Fruit fly (Drosophila melanogaster) whole organism, embryonic: ENCODE measurements around the gene CG4210.

Experiments
- Atf6 ChIP-seq: fragments of 200-800 bp; sonication (Bioruptor generic); IDR thresholded peaks from 2 replicates; pipeline ENCODE4 v1.3.6; 2022; ENCODE audit warnings: missing biosample characterization, missing genetic modification characterization
- Bgb ChIP-seq: fragments of 200-800 bp; sonication (Bioruptor generic); IDR thresholded peaks from 2 replicates; pipeline ENCODE4 v1.3.6; 2022; ENCODE audit warnings: missing biosample characterization, missing genetic modification characterization; ENCODE audit not compliant: partially characterized antibody
- BtbVII ChIP-seq: fragments of 200-800 bp; sonication (Bioruptor generic); optimal IDR thresholded peaks from 3 replicates; lab custom pipeline; 2017; ENCODE audit warnings: missing biosample characterization, mild to moderate bottlenecking, missing genetic modification characterization
- CG11696 ChIP-seq: fragments of 200-800 bp; sonication (Bioruptor generic); IDR thresholded peaks from 2 replicates; pipeline ENCODE4 v1.3.6; 2022; ENCODE audit warnings: missing biosample characterization, missing genetic modification characterization
- CG12071 ChIP-seq: fragments of 200-800 bp; sonication (Bioruptor generic); optimal IDR thresholded peaks from 3 replicates; lab custom pipeline; 2018; ENCODE audit warnings: missing biosample characterization, mild to moderate bottlenecking, missing genetic modification characterization
- CG12659 ChIP-seq: fragments of 200-800 bp; sonication (Bioruptor generic); optimal IDR thresholded peaks from 3 replicates; lab custom pipeline; 2017; ENCODE audit warnings: mild to moderate bottlenecking, missing biosample characterization, missing genetic modification reagents, missing genetic modification characterization
- CG12744 ChIP-seq: fragments of 200-800 bp; sonication (Bioruptor generic); optimal IDR thresholded peaks from 2 replicates; lab custom pipeline; 2016; ENCODE audit warnings: missing biosample characterization, missing genetic modification characterization
- CG1602 ChIP-seq: fragments of 200-800 bp; sonication (Bioruptor generic); optimal IDR thresholded peaks from 3 replicates; lab custom pipeline; 2016; ENCODE audit warnings: missing biosample characterization, missing genetic modification characterization
- CG17568 ChIP-seq: fragments of 200-800 bp; sonication (Bioruptor generic); optimal IDR thresholded peaks from 2 replicates; lab custom pipeline; 2018; ENCODE audit warnings: missing biosample characterization, mild to moderate bottlenecking, missing genetic modification characterization, moderate library complexity
- CG2875 ChIP-seq: fragments of 200-800 bp; sonication (Bioruptor generic); optimal IDR thresholded peaks from 2 replicates; lab custom pipeline; 2017; ENCODE audit warnings: missing biosample characterization, mild to moderate bottlenecking, missing genetic modification characterization, missing genetic modification reagents
- CG3163 ChIP-seq: fragments of 200-800 bp; sonication (Bioruptor generic); optimal IDR thresholded peaks from 3 replicates; lab custom pipeline; 2016; ENCODE audit warnings: missing biosample characterization, missing genetic modification characterization
- CG3726 ChIP-seq: fragments of 200-800 bp; sonication (Bioruptor generic); IDR thresholded peaks from 3 replicates; pipeline ENCODE4, ENCODE4 v1.3.6; 2022; ENCODE audit warnings: missing biosample characterization, missing genetic modification characterization
- CG6654 ChIP-seq: fragments of 200-800 bp; sonication (Bioruptor generic); optimal IDR thresholded peaks from 2 replicates; lab custom pipeline; 2017; ENCODE audit warnings: missing biosample characterization, mild to moderate bottlenecking, missing genetic modification characterization
- CG6791 ChIP-seq: fragments of 200-800 bp; sonication (Bioruptor generic); IDR thresholded peaks from 3 replicates; pipeline ENCODE4 v1.3.6; 2022; ENCODE audit warnings: missing biosample characterization, missing genetic modification characterization; ENCODE audit not compliant: partially characterized antibody
- CG7839 ChIP-seq: fragments of 200-800 bp; sonication (Bioruptor generic); optimal IDR thresholded peaks from 3 replicates; lab custom pipeline; 2018; ENCODE audit warnings: missing biosample characterization, mild to moderate bottlenecking, missing genetic modification characterization, moderate library complexity
- CG8478 ChIP-seq: fragments of >200 bp; optimal IDR thresholded peaks from 2 replicates; lab custom pipeline; 2018
- CG8765 ChIP-seq: fragments of 200-800 bp; sonication (Bioruptor generic); IDR thresholded peaks from 2 replicates; pipeline ENCODE4 v1.3.6; 2022; ENCODE audit warnings: missing biosample characterization, missing genetic modification characterization
- CG9797 ChIP-seq: fragments of 200-800 bp; sonication (Bioruptor generic); optimal IDR thresholded peaks from 3 replicates; lab custom pipeline; 2018; ENCODE audit warnings: missing biosample characterization, mild to moderate bottlenecking, missing genetic modification characterization
- Drgx ChIP-seq: fragments of 200-800 bp; sonication (Bioruptor generic); IDR thresholded peaks from 2 replicates; pipeline ENCODE4 v1.3.6; 2022; ENCODE audit warnings: missing biosample characterization, missing genetic modification characterization
- ERR ChIP-seq: fragments of 200-800 bp; sonication (Bioruptor generic); optimal IDR thresholded peaks from 2 replicates; lab custom pipeline; 2016; ENCODE audit warnings: missing biosample characterization, missing genetic modification characterization
- HLH54F ChIP-seq: fragments of 200-800 bp; sonication (Bioruptor generic); optimal IDR thresholded peaks from 3 replicates; lab custom pipeline; 2016; ENCODE audit warnings: missing biosample characterization, missing genetic modification characterization
- Hr51 ChIP-seq, 2 experiments: fragments of 200-800 bp; sonication (Bioruptor generic); optimal IDR thresholded peaks; 2 replicates in 1 of 2; 3 replicates in 1 of 2; lab custom pipeline; 2016 to 2018; ENCODE audit warnings: missing biosample characterization in 2 of 2, missing genetic modification characterization in 2 of 2, mild to moderate bottlenecking in 1 of 2, moderate library complexity in 1 of 2
- Jarid2 ChIP-seq: fragments of 200-800 bp; sonication (Bioruptor generic); optimal IDR thresholded peaks from 3 replicates; lab custom pipeline; 2017; ENCODE audit warnings: mild to moderate bottlenecking, missing biosample characterization, missing genetic modification reagents, missing genetic modification characterization
- Max ChIP-seq: fragments of 200-800 bp; sonication (Bioruptor generic); optimal IDR thresholded peaks from 2 replicates; lab custom pipeline; 2016; ENCODE audit warnings: missing biosample characterization, mild to moderate bottlenecking, missing genetic modification characterization
- NK7.1 ChIP-seq: fragments of 200-800 bp; sonication (Bioruptor generic); optimal IDR thresholded peaks from 3 replicates; lab custom pipeline; 2016; ENCODE audit warnings: missing biosample characterization, missing genetic modification characterization
- Pdp1 ChIP-seq, 2 experiments: fragments of 200-800 bp; sonication (Bioruptor generic); optimal IDR thresholded peaks; 3 replicates each; lab custom pipeline; 2016; ENCODE audit warnings: missing biosample characterization in 2 of 2, missing genetic modification characterization in 2 of 2, mild to moderate bottlenecking in 1 of 2, moderate library complexity in 1 of 2
- Ptx1 ChIP-seq: fragments of 200-800 bp; sonication (Bioruptor generic); IDR thresholded peaks from 2 replicates; pipeline ENCODE4 v1.3.6; 2022; ENCODE audit warnings: missing biosample characterization, missing genetic modification characterization
- Side ChIP-seq: fragments of 200-800 bp; sonication (Bioruptor generic); optimal IDR thresholded peaks from 2 replicates; lab custom pipeline; 2016; ENCODE audit warnings: missing biosample characterization, missing genetic modification characterization
- TFAM ChIP-seq: fragments of 200-800 bp; sonication (Bioruptor generic); optimal IDR thresholded peaks from 2 replicates; lab custom pipeline; 2017; ENCODE audit warnings: missing biosample characterization, missing genetic modification characterization, inconsistent platforms
- aop ChIP-seq: fragments of 200-800 bp; sonication (Bioruptor generic); IDR thresholded peaks from 2 replicates; pipeline ENCODE4 v1.3.6; 2022; ENCODE audit warnings: missing biosample characterization, missing genetic modification characterization
- chn ChIP-seq: fragments of 200-800 bp; sonication (Bioruptor generic); optimal IDR thresholded peaks from 2 replicates; lab custom pipeline; 2016; ENCODE audit warnings: missing biosample characterization, missing genetic modification characterization
- ci ChIP-seq: fragments of 200-800 bp; sonication (Bioruptor generic); IDR thresholded peaks from 3 replicates; pipeline ENCODE4 v1.3.6; 2022; ENCODE audit warnings: missing biosample characterization, missing genetic modification characterization
- dmrt99B ChIP-seq: fragments of 200-800 bp; sonication (Bioruptor generic); optimal IDR thresholded peaks from 2 replicates; lab custom pipeline; 2018; ENCODE audit warnings: missing biosample characterization, mild to moderate bottlenecking, missing genetic modification characterization, moderate library complexity
- dysf ChIP-seq: fragments of 200-800 bp; sonication (Bioruptor generic); IDR thresholded peaks from 3 replicates; pipeline ENCODE4 v1.3.6; 2022; ENCODE audit warnings: missing biosample characterization, missing genetic modification characterization
- grau ChIP-seq: fragments of 200-800 bp; optimal IDR thresholded peaks from 3 replicates; lab custom pipeline; 2019; ENCODE audit warnings: missing biosample characterization, mild to moderate bottlenecking, missing genetic modification characterization, moderate library complexity
- grn ChIP-seq: fragments of 200-800 bp; sonication (Bioruptor generic); optimal IDR thresholded peaks from 3 replicates; lab custom pipeline; 2017; ENCODE audit warnings: missing biosample characterization, missing genetic modification characterization
- maf-S ChIP-seq: fragments of 200-800 bp; sonication (Bioruptor generic); optimal IDR thresholded peaks from 2 replicates; lab custom pipeline; 2016; ENCODE audit warnings: missing biosample characterization, missing genetic modification characterization
- onecut ChIP-seq: fragments of 200-800 bp; sonication (Bioruptor generic); IDR thresholded peaks from 2 replicates; pipeline ENCODE4 v1.3.6; 2022; ENCODE audit warnings: missing biosample characterization, missing genetic modification characterization
- pfk ChIP-seq: fragments of 200-800 bp; sonication (Bioruptor generic); optimal IDR thresholded peaks from 2 replicates; lab custom pipeline; 2018; ENCODE audit warnings: missing biosample characterization, mild to moderate bottlenecking, missing genetic modification characterization, moderate library complexity
- phol ChIP-seq: fragments of 200-800 bp; sonication (Bioruptor generic); optimal IDR thresholded peaks from 3 replicates; lab custom pipeline; 2018; ENCODE audit warnings: missing biosample characterization, mild to moderate bottlenecking, missing genetic modification characterization, moderate library complexity
- pnt ChIP-seq: fragments of 200-800 bp; sonication (Bioruptor generic); optimal IDR thresholded peaks from 3 replicates; lab custom pipeline; 2016; ENCODE audit warnings: missing biosample characterization, missing genetic modification characterization
- run ChIP-seq: fragments of 200-800 bp; sonication (Bioruptor generic); optimal IDR thresholded peaks from 3 replicates; lab custom pipeline; 2018; ENCODE audit warnings: missing biosample characterization, mild to moderate bottlenecking, missing genetic modification characterization
- sc ChIP-seq, 3 experiments: fragments of >200 bp in 2 of 3; fragments of 200-800 bp in 1 of 3; sonication (Bioruptor generic) in 1 of 3; optimal IDR thresholded peaks; 2 replicates in 2 of 3; 3 replicates in 1 of 3; lab custom pipeline; 2017; ENCODE audit warnings: mild to moderate bottlenecking in 1 of 3, missing biosample characterization in 1 of 3, missing genetic modification characterization in 1 of 3, missing genetic modification reagents in 1 of 3
- sens ChIP-seq: fragments of 200-800 bp; sonication (Bioruptor generic); peaks from one replicate; lab custom pipeline; 2016; ENCODE audit warnings: missing biosample characterization, missing genetic modification characterization
- sug ChIP-seq: fragments of 200-800 bp; optimal IDR thresholded peaks from 2 replicates; lab custom pipeline; 2019; ENCODE audit warnings: missing biosample characterization, mild to moderate bottlenecking, missing genetic modification characterization, moderate library complexity
- tin ChIP-seq: fragments of 200-800 bp; sonication (Bioruptor generic); optimal IDR thresholded peaks from 3 replicates; lab custom pipeline; 2016; ENCODE audit warnings: missing biosample characterization, missing genetic modification characterization
- tll ChIP-seq, 2 experiments: fragments of 200-800 bp in 1 of 2; fragments of >200 bp in 1 of 2; sonication (Bioruptor generic) in 1 of 2; optimal IDR thresholded peaks; 2 replicates each; lab custom pipeline; 2017 to 2019; ENCODE audit warnings: missing biosample characterization in 2 of 2, missing genetic modification characterization in 2 of 2, mild to moderate bottlenecking in 1 of 2, moderate library complexity in 1 of 2
- tna ChIP-seq: fragments of 200-800 bp; sonication (Bioruptor generic); IDR thresholded peaks from 2 replicates; pipeline ENCODE4 v1.3.6; 2022; ENCODE audit warnings: missing biosample characterization, missing genetic modification characterization; ENCODE audit not compliant: partially characterized antibody

Gene CG4210

DNA sequence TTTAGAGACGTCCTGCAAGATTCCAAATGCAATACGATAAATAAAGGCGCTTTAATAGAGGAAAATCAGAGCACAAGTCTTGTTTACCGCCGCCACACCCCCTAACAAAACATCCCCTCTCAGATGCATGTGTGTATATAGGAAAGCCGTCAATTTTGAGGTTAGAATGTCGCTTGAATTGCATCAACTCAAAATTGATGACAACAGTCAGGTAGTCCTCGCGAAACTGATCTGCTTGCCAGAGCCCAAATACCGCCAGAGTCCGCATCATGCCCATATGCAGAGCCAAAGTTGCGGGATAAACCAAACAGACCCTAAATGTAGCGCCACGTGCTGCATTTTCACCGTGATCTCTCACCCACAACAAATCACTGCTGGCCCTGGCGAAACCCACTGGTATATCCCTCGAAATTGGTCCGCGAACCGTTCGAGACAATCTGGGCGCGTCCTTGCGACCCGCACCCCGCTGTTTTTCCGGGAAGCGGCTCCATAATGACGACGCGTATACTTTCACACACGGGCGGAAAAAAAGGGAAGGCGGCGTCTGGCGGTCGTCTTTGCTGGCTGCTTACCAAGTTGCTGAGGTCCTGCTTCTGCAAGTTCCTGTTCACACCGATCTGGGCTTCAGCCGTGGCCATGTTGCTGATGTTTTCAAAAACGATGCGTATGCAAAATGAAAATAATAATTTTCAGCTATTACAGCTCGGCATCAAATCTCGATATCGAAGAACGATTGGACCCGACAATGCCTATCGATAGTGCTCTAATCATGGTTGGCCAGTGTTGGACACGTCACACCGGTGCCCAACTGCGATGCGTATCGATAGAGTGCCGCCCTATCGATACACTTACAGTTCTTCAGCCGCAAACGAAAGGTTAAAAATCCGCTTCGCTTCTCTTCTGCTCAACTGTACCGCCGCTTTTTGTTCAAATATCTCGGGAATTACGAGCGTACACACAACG, 49.2 kb downstream of the CG4210 start, which contains the start of the genes eIF2gamma and Set (continued):
- TF ChIP-seq CG12744 (GFP tag; lab: Kevin White, UChicago) = no peak
- TF ChIP-seq maf-S (GFP tag; lab: Kevin White, UChicago) = peak; percentile 17
- no peak for TF ChIP-seq sug (tag; lab: Kevin White, UChicago)
- no peak for TF ChIP-seq pnt
- TF ChIP-seq Atf6 = 0 out of 2 replicates have a peak, but pooled peaks have one; percentile 42
- no peak for TF ChIP-seq onecut (GFP tag; lab: Robert Waterston, UW)
- TF ChIP-seq Ptx1 = no peak; the same call in 1 of the 2 replicates
- TF ChIP-seq CG2875 (GFP tag; lab: Kevin White, UChicago) = no peak
- TF ChIP-seq tll (GFP tag; optimal IDR thresholded peaks at IDR 0.05; lab: Kevin White, UChicago) = no peak
- TF ChIP-seq grn (GFP tag; lab: Kevin White, UChicago) = no peak
- no peak for TF ChIP-seq CG1602 (GFP tag; lab: Kevin White, UChicago)
- peak in 1 of 2 experiments; percentile 12 for TF ChIP-seq Pdp1 (GFP tag; optimal IDR thresholded peaks at IDR 0.05; lab: Kevin White, UChicago)
- no peak for TF ChIP-seq pfk (GFP tag; lab: Kevin White, UChicago)
- TF ChIP-seq sc (optimal IDR thresholded peaks at IDR 0.05; lab: Kevin White, UChicago) = no peak
- no peak for TF ChIP-seq sc (GFP tag; optimal IDR thresholded peaks at IDR 0.05; lab: Kevin White, UChicago)
- peak; percentile 98 for TF ChIP-seq tna
- no peak for TF ChIP-seq CG6654
- no peak for TF ChIP-seq BtbVII (GFP tag; lab: Kevin White, UChicago)
- no peak for TF ChIP-seq grau (tag; lab: Kevin White, UChicago)
- TF ChIP-seq Hr51 (GFP tag; optimal IDR thresholded peaks at IDR 0.05; lab: Kevin White, UChicago) = peak in 1 of 2 experiments; percentile 14
- TF ChIP-seq TFAM (GFP tag; lab: Kevin White, UChicago) = no peak
- peak; percentile 9 for TF ChIP-seq CG3163 (GFP tag; lab: Kevin White, UChicago)
- TF ChIP-seq Side (GFP tag; lab: Kevin White, UChicago) = peak; percentile 31
- TF ChIP-seq Drgx = no peak
- TF ChIP-seq CG11696 (GFP tag; lab: Robert Waterston, UW) = no peak
- 0 out of 3 replicates have a peak, but pooled peaks have one; percentile 55 for TF ChIP-seq ci (GFP tag; lab: Robert Waterston, UW)
- TF ChIP-seq tin (GFP tag; lab: Kevin White, UChicago) = peak; percentile 44
- TF ChIP-seq CG9797 (GFP tag; lab: Kevin White, UChicago) = peak; percentile 54
- no peak for TF ChIP-seq CG8478 (lab: Kevin White, UChicago)
- TF ChIP-seq CG17568 (GFP tag; lab: Kevin White, UChicago) = no peak
- TF ChIP-seq Max (GFP tag; lab: Kevin White, UChicago) = peak; percentile 60
- no peak for TF ChIP-seq run (tag; lab: Kevin White, UChicago)
- TF ChIP-seq dysf = peak; percentile 44; the same call in 1 of the 3 replicates
- TF ChIP-seq CG12071 = no peak
- no peak for TF ChIP-seq CG3726
- peak; percentile 62 for TF ChIP-seq phol (tag; lab: Kevin White, UChicago)
- no peak for TF ChIP-seq aop (GFP tag; lab: Robert Waterston, UW)
- no peak for TF ChIP-seq NK7.1 (GFP tag; lab: Kevin White, UChicago)
- TF ChIP-seq Bgb = peak; percentile 99
- TF ChIP-seq CG8765 (GFP tag; lab: Robert Waterston, UW) = peak; percentile 38; the same call in 1 of the 2 replicates
- TF ChIP-seq Jarid2 = no peak
- no peak for TF ChIP-seq dmrt99B (tag; lab: Kevin White, UChicago)
- peak; percentile 60 for TF ChIP-seq ERR (GFP tag; lab: Kevin White, UChicago)
- peak; percentile 29 for TF ChIP-seq HLH54F
- TF ChIP-seq sens (GFP tag; lab: Kevin White, UChicago) = peak; percentile 7
- TF ChIP-seq chn = no peak
- TF ChIP-seq CG12659 (GFP tag; lab: Kevin White, UChicago) = peak; percentile 68
- TF ChIP-seq CG7839 (tag; lab: Kevin White, UChicago) = no peak
- TF ChIP-seq CG6791 (GFP tag; lab: Robert Waterston, UW) = peak; percentile 99
